Worm (Caenorhabditis elegans) whole organism, early embryonic: ENCODE measurements around the gene tni-1.

Experiments
- B0310.2 ChIP-seq: sonication (generic microtip); optimal IDR thresholded peaks from 2 replicates; lab custom pipeline; 2016; ENCODE audit warnings: mild to moderate bottlenecking, missing genetic modification characterization, missing compliant biosample characterization
- aly-1 ChIP-seq: sonication (generic microtip); optimal IDR thresholded peaks from 2 replicates; lab custom pipeline; 2016; ENCODE audit warnings: missing genetic modification characterization, missing compliant biosample characterization
- ama-1 ChIP-seq: fragments of 150-350 bp; optimal IDR thresholded peaks from 2 replicates; lab custom pipeline; 2014
- ceh-13 ChIP-seq: fragments of 200-800 bp; sonication (Bioruptor generic); optimal IDR thresholded peaks from 2 replicates; lab custom pipeline; 2018; ENCODE audit warnings: mild to moderate bottlenecking, missing genetic modification characterization, missing compliant biosample characterization
- ceh-36 ChIP-seq: sonication (generic microtip); optimal IDR thresholded peaks from 2 replicates; lab custom pipeline; 2016; ENCODE audit warnings: missing genetic modification characterization, inconsistent platforms, missing compliant biosample characterization
- flt-1 ChIP-seq: fragments of 200-800 bp; sonication (Bioruptor generic); IDR thresholded peaks from 2 replicates; pipeline ENCODE4 v1.3.6; 2022; ENCODE audit warnings: missing genetic modification characterization, missing compliant biosample characterization
- hmbx-1 ChIP-seq: sonication (generic microtip); optimal IDR thresholded peaks from 2 replicates; lab custom pipeline; 2016; ENCODE audit warnings: mild to moderate bottlenecking, missing genetic modification characterization, missing compliant biosample characterization
- hmg-4 ChIP-seq: fragments of 200-800 bp; sonication (Bioruptor generic); optimal IDR thresholded peaks from 2 replicates; lab custom pipeline; 2018; ENCODE audit warnings: mild to moderate bottlenecking, missing genetic modification characterization, missing compliant biosample characterization
- hnd-1 ChIP-seq: sonication (generic microtip); optimal IDR thresholded peaks from 2 replicates; lab custom pipeline; 2016; ENCODE audit warnings: missing genetic modification characterization, missing compliant biosample characterization
- scrt-1 ChIP-seq: fragments of 200-800 bp; sonication (Bioruptor generic); IDR thresholded peaks from 2 replicates; pipeline ENCODE4 v1.3.6; 2022; ENCODE audit warnings: missing genetic modification characterization, missing compliant biosample characterization
- tbx-11 ChIP-seq: fragments of 200-800 bp; sonication (Bioruptor generic); IDR thresholded peaks from 2 replicates; pipeline ENCODE4 v1.3.6; 2022; ENCODE audit warnings: missing genetic modification characterization, missing compliant biosample characterization
- tbx-37 ChIP-seq: fragments of 200-800 bp; sonication (Bioruptor generic); conservative IDR thresholded peaks from 2 replicates; pipeline ENCODE4 v1.3.6; 2022; ENCODE audit warnings: missing genetic modification reagents, missing genetic modification characterization, missing compliant biosample characterization
- tra-4 ChIP-seq: sonication (generic microtip); optimal IDR thresholded peaks from 2 replicates; lab custom pipeline; 2017; ENCODE audit warnings: missing genetic modification characterization, missing compliant biosample characterization

DNA sequence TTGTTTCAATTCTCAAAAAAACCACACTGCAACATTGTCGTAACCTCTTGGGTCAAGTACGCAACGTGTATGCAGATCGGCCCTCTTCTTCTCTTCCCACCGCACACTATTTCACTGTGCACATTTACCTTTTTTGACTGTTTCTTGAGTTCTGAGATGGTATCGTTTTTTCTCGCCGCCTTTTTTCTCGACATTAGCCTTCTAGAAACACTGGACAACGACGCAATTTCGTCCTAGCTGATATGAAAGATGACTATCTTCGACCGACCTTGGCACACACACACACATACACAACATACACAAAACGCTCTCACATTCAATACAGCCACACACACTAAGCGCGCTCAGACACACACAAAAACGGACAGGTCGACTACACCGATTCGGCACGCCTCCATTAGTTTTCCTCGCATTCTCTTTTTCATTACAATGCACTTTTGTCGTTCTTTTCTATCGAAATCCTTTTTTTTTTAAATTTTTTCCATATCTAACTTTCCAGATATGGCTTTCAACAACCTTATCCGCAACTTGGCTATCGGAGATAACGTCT, 37.8 kb downstream of the tni-1 start, which contains the start of gene aco-1:
- TF ChIP-seq flt-1, result no peak
- 0 out of 2 replicates have a peak, but pooled peaks have one; percentile 12 for TF ChIP-seq tbx-37
- no peak for TF ChIP-seq ceh-13 (GFP tag; lab: Kevin White, UChicago)
- no peak for TF ChIP-seq ama-1 (lab: Kevin White, UChicago)
- no peak for TF ChIP-seq hnd-1
- peak; percentile 33 for TF ChIP-seq hmg-4 (GFP tag; lab: Kevin White, UChicago)
- TF ChIP-seq ceh-36 (tag; lab: Kevin White, UChicago), result no peak
- TF ChIP-seq tbx-11 (GFP tag; lab: Robert Waterston, UW), result no peak
- TF ChIP-seq hmbx-1 (tag; lab: Kevin White, UChicago), result no peak
- TF ChIP-seq tra-4 (tag; lab: Kevin White, UChicago), result no peak
- TF ChIP-seq scrt-1, result no peak
- peak; percentile 60 for TF ChIP-seq aly-1 (tag; lab: Kevin White, UChicago)
- no peak for TF ChIP-seq B0310.2 (tag; lab: Kevin White, UChicago)
